Fruit fly (Drosophila melanogaster): Measurements from ENCODE around the gene Pten.
A peak's percentile ranks its signal among the peaks of the same experiment; 100 is the strongest.

Pten gene

DNA sequence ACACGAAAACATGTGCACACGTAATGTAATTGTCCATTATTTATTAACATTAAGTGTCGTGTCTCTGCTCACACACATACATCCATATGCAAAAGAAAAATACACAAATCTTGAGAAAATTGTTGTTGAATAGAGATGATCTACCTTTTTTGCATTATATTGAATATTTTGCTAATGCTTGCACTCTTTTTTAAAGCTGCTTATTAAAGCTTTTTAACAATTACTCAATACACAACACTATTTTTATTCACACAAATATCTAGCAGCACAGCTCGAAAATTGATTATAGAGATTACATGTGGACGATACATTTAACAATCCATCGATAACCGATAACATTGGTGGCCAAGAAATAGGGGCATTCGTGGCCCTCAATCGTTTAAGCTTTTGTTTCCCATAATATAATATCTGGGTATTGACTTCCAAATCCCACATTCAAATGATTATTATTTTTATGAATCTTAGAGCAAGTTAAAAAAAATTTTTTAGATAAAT, 31.3 kb upstream of the Pten start, which contains the start of gene Ufd4 (continued):
- TF ChIP-seq Stat92E (GFP tag; optimal IDR thresholded peaks at IDR 0.05) (peak in 1 of 3 experiments; percentile 69), Fer1 (GFP tag; optimal IDR thresholded peaks at IDR 0.05) (peak; percentile 76), Max (GFP tag; optimal IDR thresholded peaks at IDR 0.05) (peak; percentile 53), dmrt11E (tag; optimal IDR thresholded peaks at IDR 0.05) (peak; percentile 62), CG8765 (GFP tag; IDR thresholded peaks at IDR 0.05) (no peak), Nf-YB (GFP tag; optimal IDR thresholded peaks at IDR 0.05) (peak; percentile 51), Hr39 (optimal IDR thresholded peaks at IDR 0.05) (no peak), Ets65A (GFP tag) (no peak), CG15601 (tag; optimal IDR thresholded peaks at IDR 0.05) (no peak), dm (GFP tag; optimal IDR thresholded peaks at IDR 0.05) (peak; percentile 8), dpn (GFP tag; optimal IDR thresholded peaks at IDR 0.05) (peak; percentile 66 to 76), NK7.1 (GFP tag; optimal IDR thresholded peaks at IDR 0.05) (peak; percentile 16), CG9215 (GFP tag; IDR thresholded peaks at IDR 0.05) (no peak), CG11504 (tag; optimal IDR thresholded peaks at IDR 0.05) (no peak), salm (tag; optimal IDR thresholded peaks at IDR 0.05) (no peak), fd96Cb (tag; optimal IDR thresholded peaks at IDR 0.05) (peak; percentile 56), Aef1 (GFP tag; IDR thresholded peaks at IDR 0.05) (peak; percentile 47; the same call in 1 of the 3 replicates), gcm2 (GFP tag; optimal IDR thresholded peaks at IDR 0.05) (peak; percentile 56), sim (GFP tag; IDR thresholded peaks at IDR 0.05) (peak; percentile 54; the same call in 1 of the 2 replicates), CG18619 (GFP tag; optimal IDR thresholded peaks at IDR 0.05) (peak; percentile 19), Hand (GFP tag; optimal IDR thresholded peaks at IDR 0.05) (peak; percentile 81), al (GFP tag; IDR thresholded peaks at IDR 0.05) (no peak), CG9817 (tag; optimal IDR thresholded peaks at IDR 0.05) (no peak), CG32767 (GFP tag; IDR thresholded peaks at IDR 0.05) (peak; percentile 50; the same call in 1 of the 2 replicates), Antp (GFP tag; optimal IDR thresholded peaks at IDR 0.05) (no peak), CrebB (tag; optimal IDR thresholded peaks at IDR 0.05) (peak; percentile 9), lov (optimal IDR thresholded peaks at IDR 0.05) (no peak), lov (GFP tag; IDR thresholded peaks at IDR 0.05) (no peak; the same call in 2 of the 3 replicates), Ada2b (GFP tag; IDR thresholded peaks at IDR 0.05) (peak; percentile 65), lilli (GFP tag; optimal IDR thresholded peaks at IDR 0.05) (no peak), sisA (GFP tag; IDR thresholded peaks at IDR 0.05) (no peak), chn (GFP tag; optimal IDR thresholded peaks at IDR 0.05) (peak; percentile 72), tin (GFP tag; optimal IDR thresholded peaks at IDR 0.05) (peak; percentile 68), fd102C (GFP tag; optimal IDR thresholded peaks at IDR 0.05) (no peak), sna (GFP tag; IDR thresholded peaks at IDR 0.05; ENCODE audit: partially characterized antibody) (no peak), ATbp (GFP tag; optimal IDR thresholded peaks at IDR 0.05) (no peak), CTCF (GFP tag; optimal IDR thresholded peaks at IDR 0.05) (no peak), sc (optimal IDR thresholded peaks at IDR 0.05) (no peak), sc (GFP tag; optimal IDR thresholded peaks at IDR 0.05) (no peak), Dip3 (GFP tag; optimal IDR thresholded peaks at IDR 0.05) (peak; percentile 55), D19B (GFP tag; optimal IDR thresholded peaks at IDR 0.05) (no peak), CG8388 (GFP tag; optimal IDR thresholded peaks at IDR 0.05) (peak; percentile 49), Tbp (GFP tag; optimal IDR thresholded peaks at IDR 0.05) (no peak), Eip74EF (GFP tag; optimal IDR thresholded peaks at IDR 0.05) (no peak), crc (GFP tag; optimal IDR thresholded peaks at IDR 0.05) (peak; percentile 28), CG10565 (GFP tag; optimal IDR thresholded peaks at IDR 0.05) (no peak), Oli (tag; optimal IDR thresholded peaks at IDR 0.05) (no peak), CG10147 (GFP tag; optimal IDR thresholded peaks at IDR 0.05) (no peak), Taf1 (GFP tag; IDR thresholded peaks at IDR 0.05) (no peak), CG4854 (GFP tag; optimal IDR thresholded peaks at IDR 0.05) (peak; percentile 35), tup (GFP tag; optimal IDR thresholded peaks at IDR 0.05) (no peak), kni (GFP tag; optimal IDR thresholded peaks at IDR 0.05) (no peak)
